Fruit fly (Drosophila melanogaster): ENCODE data around the gene Rhau.

Gene Rhau

dm6 chr2L:20759809-20760485 lies 2.2 kb upstream of the Rhau start (continued):
- TF ChIP-seq D (optimal IDR thresholded peaks at IDR 0.05), result no peak
- peak; percentile 35 for TF ChIP-seq D (GFP tag; optimal IDR thresholded peaks at IDR 0.05)
- TF ChIP-seq Trl (optimal IDR thresholded peaks at IDR 0.05), result no peak
- TF ChIP-seq Trl (GFP tag; optimal IDR thresholded peaks at IDR 0.05), result no peak
- peak; percentile 11 for TF ChIP-seq cwo (GFP tag; optimal IDR thresholded peaks at IDR 0.05)
- TF ChIP-seq CG7271 (tag; optimal IDR thresholded peaks at IDR 0.05), result no peak
- no peak for TF ChIP-seq bbx (GFP tag; IDR thresholded peaks at IDR 0.05; ENCODE audit: partially characterized antibody)
- TF ChIP-seq ERR (GFP tag; optimal IDR thresholded peaks at IDR 0.05), result no peak
- TF ChIP-seq Sox100B (GFP tag; optimal IDR thresholded peaks at IDR 0.05), result peak; percentile 53
- no peak for TF ChIP-seq CG10462 (GFP tag; optimal IDR thresholded peaks at IDR 0.05)
- no peak for TF ChIP-seq luna (GFP tag; optimal IDR thresholded peaks at IDR 0.05)
- no peak for TF ChIP-seq pan (optimal IDR thresholded peaks at IDR 0.05)
- peak in 1 of 2 experiments; percentile 43 for TF ChIP-seq pan (GFP tag; optimal IDR thresholded peaks at IDR 0.05 in 1 of 2, IDR thresholded peaks at IDR 0.05 in 1 of 2)
- TF ChIP-seq CG17912 (GFP tag; optimal IDR thresholded peaks at IDR 0.05), result no peak
- no peak; the same call in 1 of the 2 replicates for TF ChIP-seq ssp (GFP tag; IDR thresholded peaks at IDR 0.05)
- no peak for TF ChIP-seq CG11560 (tag; IDR thresholded peaks at IDR 0.05)
- TF ChIP-seq Pdp1 (GFP tag; optimal IDR thresholded peaks at IDR 0.05), result peak; percentile 12 to 21
- TF ChIP-seq CG34376 (GFP tag; optimal IDR thresholded peaks at IDR 0.05), result no peak
- no peak for TF ChIP-seq CG17186 (GFP tag; optimal IDR thresholded peaks at IDR 0.05)
- no peak for TF ChIP-seq CG7928 (GFP tag; optimal IDR thresholded peaks at IDR 0.05)
- TF ChIP-seq crc (GFP tag; optimal IDR thresholded peaks at IDR 0.05), result no peak
- no peak for TF ChIP-seq CG12769 (tag; optimal IDR thresholded peaks at IDR 0.05)
- no peak for TF ChIP-seq CG2116 (GFP tag; optimal IDR thresholded peaks at IDR 0.05)
- TF ChIP-seq CG12104 (GFP tag; optimal IDR thresholded peaks at IDR 0.05), result no peak
- TF ChIP-seq Ravus (GFP tag; IDR thresholded peaks at IDR 0.05), result no peak
- TF ChIP-seq Hey (tag; optimal IDR thresholded peaks at IDR 0.05), result no peak
- TF ChIP-seq prd (optimal IDR thresholded peaks at IDR 0.05), result no peak
- peak; percentile 46; the same call in 2 of the 3 replicates for TF ChIP-seq prd (GFP tag; IDR thresholded peaks at IDR 0.05)
- TF ChIP-seq slou (GFP tag; optimal IDR thresholded peaks at IDR 0.05), result no peak
- no peak; the same call in 1 of the 2 replicates for TF ChIP-seq chm (GFP tag; IDR thresholded peaks at IDR 0.05)
- TF ChIP-seq Chrac-16 (GFP tag; optimal IDR thresholded peaks at IDR 0.05), result no peak
- TF ChIP-seq CG3847 (GFP tag; IDR thresholded peaks at IDR 0.05), result peak; percentile 41; the same call in 1 of the 2 replicates
- no peak for TF ChIP-seq pita (GFP tag; optimal IDR thresholded peaks at IDR 0.05)
- TF ChIP-seq Hr78 (GFP tag; optimal IDR thresholded peaks at IDR 0.05), result no peak
- TF ChIP-seq zf30C (GFP tag; optimal IDR thresholded peaks at IDR 0.05), result no peak
- TF ChIP-seq CG8478 (optimal IDR thresholded peaks at IDR 0.05), result no peak
- peak; percentile 27 for TF ChIP-seq Hsf (GFP tag; optimal IDR thresholded peaks at IDR 0.05)
- TF ChIP-seq chn (GFP tag; optimal IDR thresholded peaks at IDR 0.05), result peak; percentile 25
- TF ChIP-seq dmrt99B (tag; optimal IDR thresholded peaks at IDR 0.05), result peak; percentile 75
- TF ChIP-seq unc-4 (GFP tag; IDR thresholded peaks at IDR 0.05; ENCODE audit: partially characterized antibody), result no peak
- TF ChIP-seq CG14965 (GFP tag; optimal IDR thresholded peaks at IDR 0.05; ENCODE audit: borderline replicate concordance), result no peak
- TF ChIP-seq CG31365 (tag; optimal IDR thresholded peaks at IDR 0.05), result no peak
- TF ChIP-seq CG7745 (tag; optimal IDR thresholded peaks at IDR 0.05), result no peak
- no peak for TF ChIP-seq grn (GFP tag; optimal IDR thresholded peaks at IDR 0.05)
- peak; percentile 43 for TF ChIP-seq Dek (tag; optimal IDR thresholded peaks at IDR 0.05)
- 0 out of 3 replicates have a peak, but pooled peaks have one; percentile 24 for TF ChIP-seq C15 (GFP tag; IDR thresholded peaks at IDR 0.05)
- peak; percentile 77 for TF ChIP-seq CG11504 (tag; optimal IDR thresholded peaks at IDR 0.05)
- no peak for TF ChIP-seq CG33213 (GFP tag; optimal IDR thresholded peaks at IDR 0.05)
- no peak for TF ChIP-seq stwl (tag; optimal IDR thresholded peaks at IDR 0.05)
- peak; percentile 40 for TF ChIP-seq CG1602 (GFP tag; optimal IDR thresholded peaks at IDR 0.05)
- TF ChIP-seq CG1647 (GFP tag; optimal IDR thresholded peaks at IDR 0.05), result no peak

All from whole organism, embryonic.